Fruit fly (Drosophila melanogaster) S2 (cell line): ENCODE measurements around the gene Or94b.

Experiments used
- CG8478 ChIP-seq: fragments of >200 bp; optimal IDR thresholded peaks from 2 replicates; lab custom pipeline; 2018
- CTCF ChIP-seq, 2 experiments: fragments of >200 bp; optimal IDR thresholded peaks; 2 replicates each; lab custom pipeline; 2018

The Or94b gene

dm6 chr3R:22988995-22989394 lies at the start of gene Or94b:
Or94b (plus strand) TSS chr3R:22989295.
- TF ChIP-seq CG8478 (lab: Kevin White, UChicago), result no peak
- TF ChIP-seq CTCF (optimal IDR thresholded peaks at IDR 0.05; lab: Kevin White, UChicago), result no peak

DNA sequence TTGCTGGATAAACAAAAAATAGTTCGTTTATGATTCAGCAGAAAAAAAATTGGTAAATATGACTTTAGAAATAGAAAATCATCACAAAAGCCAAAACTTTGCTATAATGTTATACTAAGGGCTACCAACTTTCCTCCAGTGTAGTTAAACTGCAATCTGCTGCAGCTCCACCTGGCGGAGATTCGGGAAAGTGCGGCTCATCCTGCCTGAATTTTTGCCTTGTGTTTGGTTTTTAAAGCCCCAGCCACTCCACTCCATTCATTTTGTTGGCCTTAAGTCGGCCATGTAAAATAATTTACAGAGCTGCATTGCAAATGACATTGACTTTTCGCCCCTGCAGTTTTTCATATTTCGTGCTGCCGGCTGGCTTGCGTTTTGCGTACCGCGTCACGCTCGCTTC lies 23.9 kb upstream of the Or94b start:
- TF ChIP-seq CTCF (optimal IDR thresholded peaks at IDR 0.05; lab: Kevin White, UChicago) (peak; percentile 64 to 71), CG8478 (lab: Kevin White, UChicago) (no peak)

DNA sequence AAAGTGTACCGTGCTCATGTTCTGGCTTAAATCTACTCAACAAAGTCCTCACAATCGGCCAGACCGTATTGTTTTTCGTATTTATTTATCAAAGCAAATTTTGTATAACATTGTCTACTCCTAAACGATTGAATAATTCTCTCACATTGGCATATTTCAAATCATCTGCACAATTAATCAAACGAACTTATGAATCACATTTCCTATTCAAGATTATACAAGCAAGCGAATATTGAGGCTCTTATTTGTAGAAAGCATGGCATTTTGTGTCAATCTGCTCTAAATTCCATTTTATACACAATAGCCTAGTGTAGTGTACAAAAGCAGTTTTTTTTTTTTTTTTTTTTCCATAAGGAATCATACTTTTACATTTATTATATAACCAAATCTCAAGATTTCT lies 23.1 kb upstream of the Or94b start, which contains the start of gene Tpl94D:
Gene Tpl94D (plus strand): TSS at position 301 of the 400 bp plus-strand sequence.
- no peak for TF ChIP-seq CTCF (optimal IDR thresholded peaks at IDR 0.05; lab: Kevin White, UChicago)

DNA sequence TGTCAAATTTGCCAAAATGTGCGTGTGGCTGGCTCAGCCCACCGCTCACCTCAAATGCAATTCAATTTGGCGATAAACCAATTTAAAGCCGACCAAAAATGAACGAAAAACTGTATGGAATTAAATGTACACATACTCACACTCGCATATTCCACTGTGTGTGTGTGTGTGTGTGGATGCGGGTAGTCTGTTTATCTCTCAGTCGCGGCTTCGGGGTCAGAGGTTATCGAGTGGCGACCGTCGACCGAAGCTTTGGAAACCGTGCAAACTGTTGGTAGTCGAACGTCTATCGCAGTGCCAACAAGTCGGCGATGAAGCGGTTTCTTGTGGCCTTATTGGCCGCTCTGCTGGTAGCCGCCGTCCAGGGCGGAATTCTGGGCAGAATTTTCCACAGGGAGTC lies 12.1 kb upstream of the Or94b start, which contains the start of gene Gbp3:
Gene Gbp3 (plus strand): TSS at position 274 of the 400 bp plus-strand sequence.
- TF ChIP-seq CG8478 (lab: Kevin White, UChicago) (no peak), CTCF (optimal IDR thresholded peaks at IDR 0.05; lab: Kevin White, UChicago) (no peak)

dm6 chr3R:22986981-22987380 lies 2.1 kb upstream of the Or94b start, which contains the start of gene Or94a:
Or94a (plus strand) TSS chr3R:22987281.
- TF ChIP-seq CG8478 (lab: Kevin White, UChicago), result no peak
- no peak for TF ChIP-seq CTCF (optimal IDR thresholded peaks at IDR 0.05; lab: Kevin White, UChicago)

DNA sequence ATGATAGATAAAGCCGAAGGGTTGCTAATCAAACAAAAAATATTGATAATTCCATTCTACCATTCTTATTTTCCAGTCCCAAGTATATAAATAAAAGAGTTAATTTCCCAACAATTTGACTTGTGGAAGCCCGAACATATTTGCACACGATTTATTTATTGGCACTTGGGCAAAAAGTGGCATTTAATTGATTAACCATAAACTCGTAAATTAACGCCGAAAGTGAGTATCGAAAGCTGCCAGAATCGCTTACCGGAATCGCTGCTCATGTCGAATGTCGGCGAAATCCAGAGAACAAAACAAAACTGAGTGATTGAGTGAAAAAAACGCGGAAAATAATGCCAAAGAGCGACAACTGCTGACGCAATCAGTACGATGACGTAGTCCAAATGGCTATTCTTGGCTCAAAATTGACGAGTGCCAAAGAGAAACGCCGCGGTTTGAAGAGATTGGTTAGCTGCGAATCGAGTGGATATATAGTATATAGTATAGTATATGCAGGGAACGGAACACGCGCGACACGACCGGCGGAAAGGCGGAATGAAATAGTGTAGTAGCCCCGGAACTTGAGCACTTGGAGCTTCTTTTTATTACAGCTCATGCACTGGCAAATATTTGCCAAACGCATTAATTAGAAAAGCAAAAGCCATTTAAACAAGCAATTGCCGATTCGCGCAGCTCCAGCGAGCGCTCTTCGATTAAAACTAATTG lies 9.0 kb downstream of the Or94b start, which contains the start of gene Nha2:
Gene Nha2 (minus strand): TSS at position 617 of the 711 bp plus-strand sequence.
- TF ChIP-seq CG8478 (lab: Kevin White, UChicago) (no peak), CTCF (optimal IDR thresholded peaks at IDR 0.05; lab: Kevin White, UChicago) (no peak)

DNA sequence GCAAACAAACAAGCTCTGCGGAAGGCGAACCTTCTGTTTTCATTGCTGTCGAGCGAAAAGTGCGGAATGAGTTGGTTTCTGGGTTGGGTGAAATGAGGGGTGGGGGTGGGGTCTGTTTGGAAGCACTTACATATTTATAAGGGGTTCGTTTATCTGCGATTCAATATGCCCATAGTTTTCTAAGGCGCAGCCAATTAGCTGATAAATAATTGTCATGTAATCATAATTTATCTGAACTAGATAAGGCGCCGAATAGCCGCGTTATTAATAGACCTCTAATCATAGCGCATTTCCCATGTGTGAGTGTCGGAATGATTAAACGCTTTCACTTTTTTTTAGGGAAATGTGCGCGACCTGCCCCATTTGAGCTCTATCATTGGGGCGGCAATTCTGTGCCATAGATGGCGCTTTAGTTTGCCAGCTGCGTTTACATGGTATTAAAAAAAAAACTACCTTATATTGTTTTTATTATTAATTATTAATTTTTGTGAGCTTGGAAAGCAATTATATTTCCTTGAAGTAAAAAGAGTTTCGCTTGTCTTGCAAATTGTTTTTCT lies 9.6 kb downstream of the Or94b start:
- TF ChIP-seq CTCF (optimal IDR thresholded peaks at IDR 0.05; lab: Kevin White, UChicago) (peak; percentile 34 to 43), CG8478 (lab: Kevin White, UChicago) (no peak)

dm6 chr3R:23004161-23004560 lies 15.1 kb downstream of the Or94b start:
- no peak for TF ChIP-seq CTCF (optimal IDR thresholded peaks at IDR 0.05; lab: Kevin White, UChicago)
- no peak for TF ChIP-seq CG8478 (lab: Kevin White, UChicago)

- TF ChIP-seq CG8478 (lab: Kevin White, UChicago) (no peak), CTCF (optimal IDR thresholded peaks at IDR 0.05; lab: Kevin White, UChicago) (no peak)
Measured at dm6 chr3R:23009480-23010115, 20.5 kb downstream of the Or94b start.

DNA sequence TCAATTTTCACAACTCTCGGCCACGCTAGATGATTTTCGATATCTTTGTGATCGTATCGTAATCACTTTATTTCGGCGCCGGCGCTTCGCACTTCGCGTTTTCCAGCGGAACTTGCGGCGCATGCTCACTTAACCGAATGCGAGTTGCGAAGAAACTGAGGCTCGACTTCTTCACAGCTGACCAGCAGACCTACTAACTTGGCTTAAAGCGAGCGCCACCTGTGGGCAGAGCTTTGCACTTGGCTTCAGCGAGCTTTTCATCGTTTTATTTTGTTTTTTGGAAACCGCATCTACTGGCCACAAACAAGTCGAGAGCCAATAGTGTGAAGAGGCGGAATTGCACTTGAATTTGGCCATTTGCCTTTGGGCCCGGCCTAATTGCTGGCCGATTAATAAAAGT lies 21.3 kb downstream of the Or94b start, which contains the start of gene CG34375:
Gene CG34375 (minus strand): TSS at position 157 of the 400 bp plus-strand sequence.
- no peak for TF ChIP-seq CTCF (optimal IDR thresholded peaks at IDR 0.05; lab: Kevin White, UChicago)
- no peak for TF ChIP-seq CG8478 (lab: Kevin White, UChicago)

- no peak for TF ChIP-seq CG8478 (lab: Kevin White, UChicago)
- TF ChIP-seq CTCF (optimal IDR thresholded peaks at IDR 0.05; lab: Kevin White, UChicago), result no peak
Measured at dm6 chr3R:23012017-23012416, 22.9 kb downstream of the Or94b start, which contains the start of gene CG6688. CG6688 (plus strand) TSS chr3R:23012412.

DNA sequence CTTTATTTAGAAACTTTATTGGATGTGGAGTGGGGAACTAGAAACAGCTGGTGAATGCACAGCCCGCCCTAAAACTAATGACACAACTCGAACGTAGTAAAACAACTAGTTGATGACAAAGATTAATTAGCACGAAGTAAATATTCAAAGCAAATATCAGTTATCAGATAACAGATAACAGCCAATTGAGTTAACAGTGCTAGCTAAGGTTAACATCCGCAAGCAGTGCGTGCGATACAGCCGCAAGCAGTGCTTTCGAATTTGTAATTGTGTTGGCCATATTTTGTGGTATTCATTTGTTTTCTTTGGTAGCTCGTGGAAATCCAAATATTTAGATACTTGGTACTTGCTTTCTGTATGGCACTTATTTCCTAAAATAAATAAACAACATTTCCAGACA lies 24.4 kb downstream of the Or94b start:
- TF ChIP-seq CG8478 (lab: Kevin White, UChicago) (no peak), CTCF (optimal IDR thresholded peaks at IDR 0.05; lab: Kevin White, UChicago) (no peak)

DNA sequence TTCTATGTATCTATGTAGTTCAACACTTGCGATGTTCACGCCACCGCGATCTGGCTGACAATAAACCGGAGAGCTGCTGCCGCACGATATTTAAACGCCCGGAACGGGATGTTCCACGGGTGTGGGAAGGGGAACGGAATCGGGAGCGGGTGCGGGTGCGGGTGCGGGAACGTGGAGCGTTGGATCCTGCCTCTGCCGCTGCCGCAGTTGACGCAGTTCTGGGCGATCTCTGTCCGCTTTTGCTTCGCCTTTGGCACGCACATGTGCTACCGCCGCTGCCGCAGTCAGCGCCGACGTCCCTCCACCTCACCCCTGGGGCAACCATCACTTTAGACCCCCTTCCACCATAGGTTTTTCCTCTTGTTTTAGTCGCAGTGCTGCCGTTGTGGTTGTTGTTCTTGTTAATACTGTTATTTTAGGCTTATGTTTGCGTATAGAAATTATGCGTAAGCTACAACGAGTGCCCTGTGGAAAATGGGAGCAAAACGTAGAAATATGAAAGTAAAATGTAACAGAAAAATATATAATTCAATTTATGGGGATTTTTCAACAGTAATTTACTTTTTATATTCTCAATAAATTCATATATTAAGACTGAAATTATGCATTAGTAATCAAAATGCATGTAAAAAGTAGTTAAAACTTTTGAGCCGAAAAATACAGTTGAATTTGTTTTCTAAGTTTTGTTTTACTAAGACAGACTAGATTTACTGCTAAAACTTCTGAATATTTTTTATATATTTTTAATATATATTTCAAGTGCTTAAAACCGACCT lies 37.7 kb downstream of the Or94b start, which contains the start of gene lmd:
Gene lmd (minus strand): TSS at position 62 of the 776 bp plus-strand sequence.
- no peak for TF ChIP-seq CTCF (optimal IDR thresholded peaks at IDR 0.05; lab: Kevin White, UChicago)
- no peak for TF ChIP-seq CG8478 (lab: Kevin White, UChicago)

dm6 chr3R:23027428-23027813 lies 38.3 kb downstream of the Or94b start:
- TF ChIP-seq CTCF (optimal IDR thresholded peaks at IDR 0.05; lab: Kevin White, UChicago), result no peak
- TF ChIP-seq CG8478 (lab: Kevin White, UChicago), result no peak
